Fruit fly (Drosophila melanogaster) whole organism, adult: Measurements from ENCODE around the gene homer.

Source experiments
- CG11617 ChIP-seq: fragments of 200-800 bp; sonication (Bioruptor generic); optimal IDR thresholded peaks from 2 replicates; lab custom pipeline; 2017; ENCODE audit warnings: mild to moderate bottlenecking, missing biosample characterization, missing genetic modification reagents, missing genetic modification characterization
- CG12768 ChIP-seq: fragments of 200-800 bp; sonication (Bioruptor generic); optimal IDR thresholded peaks from 2 replicates; lab custom pipeline; 2017; ENCODE audit warnings: missing biosample characterization, missing genetic modification characterization, mild to moderate bottlenecking, moderate library complexity, missing genetic modification reagents
- CG14711 ChIP-seq: fragments of 200-800 bp; sonication (Bioruptor generic); optimal IDR thresholded peaks from 2 replicates; lab custom pipeline; 2018; ENCODE audit warnings: missing biosample characterization, mild to moderate bottlenecking, missing genetic modification characterization, moderate library complexity
- CG1620 ChIP-seq: fragments of 200-800 bp; sonication (Bioruptor generic); optimal IDR thresholded peaks from 2 replicates; lab custom pipeline; 2016; ENCODE audit warnings: missing biosample characterization, missing genetic modification characterization
- CG33017 ChIP-seq: fragments of 200-800 bp; sonication (Bioruptor generic); optimal IDR thresholded peaks from 2 replicates; lab custom pipeline; 2018; ENCODE audit warnings: missing biosample characterization, mild to moderate bottlenecking, missing genetic modification characterization, moderate library complexity
- CG7045 ChIP-seq: fragments of 200-800 bp; sonication (Bioruptor generic); optimal IDR thresholded peaks from 2 replicates; lab custom pipeline; 2017; ENCODE audit warnings: missing biosample characterization, mild to moderate bottlenecking, missing genetic modification characterization
- Clk ChIP-seq: fragments of 200-800 bp; sonication (Bioruptor generic); optimal IDR thresholded peaks from 2 replicates; lab custom pipeline; 2017; ENCODE audit warnings: missing biosample characterization, missing genetic modification characterization
- Crg-1 ChIP-seq: fragments of 200-800 bp; sonication (Bioruptor generic); optimal IDR thresholded peaks from 2 replicates; lab custom pipeline; 2016; ENCODE audit warnings: missing biosample characterization, missing genetic modification characterization
- Hr96 ChIP-seq: fragments of 200-800 bp; sonication (Bioruptor generic); optimal IDR thresholded peaks from 2 replicates; lab custom pipeline; 2016; ENCODE audit warnings: missing biosample characterization, missing genetic modification characterization
- Mnt ChIP-seq: fragments of 200-800 bp; sonication (Bioruptor generic); optimal IDR thresholded peaks from 2 replicates; lab custom pipeline; 2016; ENCODE audit warnings: missing biosample characterization, mild to moderate bottlenecking, missing genetic modification characterization
- bab1 ChIP-seq: fragments of 200-800 bp; sonication (Bioruptor generic); optimal IDR thresholded peaks from 3 replicates; lab custom pipeline; 2019; ENCODE audit warnings: missing biosample characterization, mild to moderate bottlenecking, missing genetic modification characterization, moderate library complexity
- cic ChIP-seq: fragments of 200-800 bp; sonication (Bioruptor generic); optimal IDR thresholded peaks from 2 replicates; lab custom pipeline; 2017; ENCODE audit warnings: missing biosample characterization, mild to moderate bottlenecking, missing genetic modification characterization, moderate library complexity
- cnc ChIP-seq, 2 experiments: fragments of >200 bp; optimal IDR thresholded peaks; 2 replicates each; lab custom pipeline; 2017
- kay ChIP-seq: fragments of 200-800 bp; sonication (Bioruptor generic); peaks from one replicate; lab custom pipeline; 2016; ENCODE audit warnings: missing biosample characterization, missing genetic modification characterization, borderline replicate concordance
- ovo ChIP-seq: fragments of 200-800 bp; sonication (Bioruptor generic); optimal IDR thresholded peaks from 2 replicates; lab custom pipeline; 2016; ENCODE audit warnings: missing biosample characterization, missing genetic modification characterization
- pad ChIP-seq: fragments of 200-800 bp; sonication (Bioruptor generic); optimal IDR thresholded peaks from 3 replicates; lab custom pipeline; 2017; ENCODE audit warnings: missing biosample characterization, missing genetic modification characterization, mild to moderate bottlenecking, moderate library complexity, missing genetic modification reagents
- tj ChIP-seq: fragments of 200-800 bp; sonication (Bioruptor generic); optimal IDR thresholded peaks from 3 replicates; lab custom pipeline; 2017; ENCODE audit warnings: missing biosample characterization, mild to moderate bottlenecking, missing genetic modification characterization, moderate library complexity
- toe ChIP-seq: fragments of 200-800 bp; sonication (Bioruptor generic); optimal IDR thresholded peaks from 2 replicates; lab custom pipeline; 2016; ENCODE audit warnings: missing biosample characterization, missing genetic modification characterization

homer gene

dm6 chr2L:6716182-6716770 is 6.9 kb downstream of the homer start, which contains the start of gene AkhR:
Gene AkhR (minus strand): TSS chr2L:6716186.
- TF ChIP-seq CG1620 (GFP tag; lab: Kevin White, UChicago) (no peak), tj (no peak), cic (GFP tag; lab: Kevin White, UChicago) (no peak)

DNA sequence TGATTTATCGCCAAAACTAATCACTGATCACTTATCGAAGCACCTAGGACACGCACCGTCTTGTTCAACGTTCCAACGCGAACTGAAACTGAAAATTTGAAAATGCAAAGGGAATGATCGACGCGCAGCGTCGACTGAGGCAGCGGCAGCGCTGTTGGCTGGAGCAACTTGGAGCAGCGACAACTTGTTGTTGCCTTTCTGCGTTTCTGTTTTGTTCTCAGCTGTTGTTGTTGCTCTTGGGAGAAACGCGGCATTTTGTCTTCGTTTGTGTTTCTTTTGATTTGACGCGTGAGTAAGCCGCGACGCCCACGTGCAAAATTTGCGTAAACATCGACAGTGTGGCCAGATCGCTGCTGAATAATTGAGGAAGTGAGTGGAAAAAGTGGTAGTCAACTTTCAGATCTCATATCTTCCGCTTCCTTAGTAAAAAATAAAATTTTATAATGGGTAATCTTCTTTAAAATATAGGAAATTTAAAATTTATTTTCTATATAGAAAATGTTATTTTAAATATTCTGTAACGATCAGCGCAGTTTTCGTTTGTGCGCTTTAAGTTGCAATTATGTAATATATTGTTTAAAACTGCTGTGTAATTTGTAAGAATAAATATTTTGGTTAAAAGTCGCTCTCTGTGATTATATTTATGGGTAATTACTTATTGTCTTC is 14.0 kb downstream of the homer start, which contains the start of gene Tsp:
Gene Tsp, minus strand, starts transcription at position 90 of the 666 bp plus-strand sequence.
- TF ChIP-seq kay (GFP tag; lab: Kevin White, UChicago): no peak
- no peak for TF ChIP-seq CG1620 (GFP tag; lab: Kevin White, UChicago)
- no peak for TF ChIP-seq cic (GFP tag; lab: Kevin White, UChicago)
- peak; percentile 33 for TF ChIP-seq Mnt (GFP tag; lab: Kevin White, UChicago)
- TF ChIP-seq Hr96 (GFP tag; lab: Kevin White, UChicago): no peak
- TF ChIP-seq CG33017 (tag; lab: Kevin White, UChicago): no peak
- no peak for TF ChIP-seq CG14711 (tag; lab: Kevin White, UChicago)

- TF ChIP-seq bab1 (GFP tag; lab: Kevin White, UChicago) (no peak), CG11617 (GFP tag; lab: Kevin White, UChicago) (no peak), CG12768 (GFP tag; lab: Kevin White, UChicago) (no peak), Hr96 (GFP tag; lab: Kevin White, UChicago) (no peak), cic (GFP tag; lab: Kevin White, UChicago) (no peak)
These were observed 16.7 kb downstream of the homer start for dm6 chr2L:6706368-6706919.

- no peak for TF ChIP-seq ovo
- no peak for TF ChIP-seq Clk (GFP tag; lab: Kevin White, UChicago)
- TF ChIP-seq CG14711 (tag; lab: Kevin White, UChicago): no peak
- TF ChIP-seq CG7045 (GFP tag; lab: Kevin White, UChicago): no peak
- no peak for TF ChIP-seq cic (GFP tag; lab: Kevin White, UChicago)
- no peak for TF ChIP-seq pad (GFP tag; lab: Kevin White, UChicago)
These were observed 18.1 kb downstream of the homer start for dm6 chr2L:6705081-6705480.

- TF ChIP-seq CG7045 (GFP tag; lab: Kevin White, UChicago): no peak
- TF ChIP-seq Crg-1 (GFP tag; lab: Kevin White, UChicago): no peak
- TF ChIP-seq CG12768 (GFP tag; lab: Kevin White, UChicago): no peak
- no peak for TF ChIP-seq CG1620 (GFP tag; lab: Kevin White, UChicago)
- TF ChIP-seq tj: no peak
- TF ChIP-seq Clk (GFP tag; lab: Kevin White, UChicago): no peak
- no peak for TF ChIP-seq cnc (optimal IDR thresholded peaks at IDR 0.05; lab: Kevin White, UChicago)
- no peak for TF ChIP-seq Hr96 (GFP tag; lab: Kevin White, UChicago)
These were observed 21.6 kb downstream of the homer start for dm6 chr2L:6701409-6702199.

dm6 chr2L:6700742-6701141 is 22.4 kb downstream of the homer start:
- TF ChIP-seq tj: no peak
- no peak for TF ChIP-seq CG14711 (tag; lab: Kevin White, UChicago)

dm6 chr2L:6698387-6698786 is 24.8 kb downstream of the homer start:
- no peak for TF ChIP-seq kay (GFP tag; lab: Kevin White, UChicago)
- TF ChIP-seq CG14711 (tag; lab: Kevin White, UChicago): no peak
- TF ChIP-seq CG12768 (GFP tag; lab: Kevin White, UChicago): no peak
- no peak for TF ChIP-seq cnc (optimal IDR thresholded peaks at IDR 0.05; lab: Kevin White, UChicago)
- TF ChIP-seq bab1 (GFP tag; lab: Kevin White, UChicago): no peak
- TF ChIP-seq toe (GFP tag; lab: Kevin White, UChicago): no peak
- TF ChIP-seq cic (GFP tag; lab: Kevin White, UChicago): no peak
- TF ChIP-seq CG11617 (GFP tag; lab: Kevin White, UChicago): no peak
- no peak for TF ChIP-seq Mnt (GFP tag; lab: Kevin White, UChicago)
- TF ChIP-seq pad (GFP tag; lab: Kevin White, UChicago): no peak
- TF ChIP-seq CG1620 (GFP tag; lab: Kevin White, UChicago): no peak
- TF ChIP-seq CG7045 (GFP tag; lab: Kevin White, UChicago): no peak
- no peak for TF ChIP-seq Clk (GFP tag; lab: Kevin White, UChicago)
- TF ChIP-seq Hr96 (GFP tag; lab: Kevin White, UChicago): no peak
- TF ChIP-seq Crg-1 (GFP tag; lab: Kevin White, UChicago): no peak
- no peak for TF ChIP-seq CG33017 (tag; lab: Kevin White, UChicago)
- TF ChIP-seq tj: no peak
